Worm (Caenorhabditis elegans): ENCODE results near the gene ptp-3.

Gene ptp-3

DNA sequence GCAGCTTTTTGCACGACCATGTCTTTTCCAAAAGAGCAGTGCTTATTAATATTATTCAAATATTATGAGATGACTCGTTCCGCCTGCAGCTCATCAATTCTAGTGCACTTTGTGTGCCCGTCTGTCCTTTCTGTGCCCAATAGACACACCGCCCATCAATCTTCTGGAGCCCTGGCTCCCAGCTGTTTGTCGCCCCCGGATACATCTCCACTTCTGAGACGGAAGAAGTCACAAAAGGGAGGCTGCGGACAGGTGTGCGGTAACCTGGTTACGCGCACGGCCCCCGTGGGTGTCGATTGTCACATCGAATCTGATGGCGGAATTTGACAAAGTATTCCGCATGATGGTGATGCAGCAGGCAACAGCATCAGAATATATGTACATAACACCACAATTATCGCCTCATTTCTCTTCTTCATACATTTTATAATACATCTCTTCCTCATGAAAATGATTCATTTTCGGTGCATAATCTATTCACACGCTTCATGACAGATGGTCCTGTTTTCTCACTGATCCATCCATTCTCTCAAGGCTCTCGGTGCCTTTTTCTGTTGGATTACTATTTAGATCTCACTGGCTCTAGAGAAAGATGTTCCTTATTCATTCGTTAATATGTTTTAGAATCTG lies 11.2 kb downstream of the ptp-3 start:
- TF ChIP-seq ets-4 (tag; optimal IDR thresholded peaks at IDR 0.05), result no peak
- peak; percentile 25 for TF ChIP-seq unc-55 (GFP tag; optimal IDR thresholded peaks at IDR 0.05)

ce11 chrII:10988575-10988974 lies 13.2 kb downstream of the ptp-3 start:
- TF ChIP-seq zip-5 (tag; optimal IDR thresholded peaks at IDR 0.05) (no peak), elt-2 (tag; optimal IDR thresholded peaks at IDR 0.05) (no peak), unc-55 (GFP tag; optimal IDR thresholded peaks at IDR 0.05) (peak; percentile 91), ceh-19 (GFP tag; optimal IDR thresholded peaks at IDR 0.05) (no peak), ceh-18 (tag; optimal IDR thresholded peaks at IDR 0.05) (no peak)

- TF ChIP-seq ceh-24 (tag; optimal IDR thresholded peaks at IDR 0.05) (no peak), tbx-2 (tag; optimal IDR thresholded peaks at IDR 0.05) (peak; percentile 1)
These were observed 13.8 kb downstream of the ptp-3 start for ce11 chrII:10989180-10989579.

DNA sequence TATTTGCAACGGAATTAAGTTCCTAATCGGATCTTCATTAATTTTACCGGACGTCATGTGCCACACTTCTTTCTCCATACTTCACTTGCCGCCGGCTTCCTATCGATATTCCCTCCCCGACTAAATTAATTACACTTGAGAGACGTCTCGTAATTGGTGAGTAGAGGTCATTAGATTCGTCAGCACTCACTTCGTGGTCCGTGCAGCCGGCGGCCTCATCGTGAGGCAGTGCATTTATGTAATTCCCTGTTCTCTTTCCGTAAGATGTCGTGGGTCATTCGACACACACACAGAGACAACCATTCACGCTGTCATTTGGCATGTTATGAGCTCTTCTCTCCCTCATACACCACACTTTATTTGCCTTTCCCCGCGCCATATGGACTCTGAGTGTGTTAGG lies 15.3 kb downstream of the ptp-3 start:
- TF ChIP-seq tbx-2 (tag; optimal IDR thresholded peaks at IDR 0.05) (peak; percentile 52), ceh-14 (tag; optimal IDR thresholded peaks at IDR 0.05) (peak; percentile 66), unc-55 (GFP tag; optimal IDR thresholded peaks at IDR 0.05) (no peak), hlh-6 (tag; optimal IDR thresholded peaks at IDR 0.05) (no peak), ceh-30 (tag; optimal IDR thresholded peaks at IDR 0.05) (no peak), ceh-22 (tag; optimal IDR thresholded peaks at IDR 0.05) (no peak), ttx-3 (tag; optimal IDR thresholded peaks at IDR 0.05) (peak; percentile 39), ceh-45 (GFP tag; IDR thresholded peaks at IDR 0.05) (no peak), pax-1 (tag; optimal IDR thresholded peaks at IDR 0.05) (no peak), F13H6.1 (tag; optimal IDR thresholded peaks at IDR 0.05) (no peak), unc-42 (tag; optimal IDR thresholded peaks at IDR 0.05) (peak; percentile 99), ceh-48 (tag; optimal IDR thresholded peaks at IDR 0.05) (peak; percentile 2), ceh-31 (tag; optimal IDR thresholded peaks at IDR 0.05) (peak; percentile 74), hlh-30 (tag; optimal IDR thresholded peaks at IDR 0.05; ENCODE audit: insufficient read depth) (no peak)

DNA sequence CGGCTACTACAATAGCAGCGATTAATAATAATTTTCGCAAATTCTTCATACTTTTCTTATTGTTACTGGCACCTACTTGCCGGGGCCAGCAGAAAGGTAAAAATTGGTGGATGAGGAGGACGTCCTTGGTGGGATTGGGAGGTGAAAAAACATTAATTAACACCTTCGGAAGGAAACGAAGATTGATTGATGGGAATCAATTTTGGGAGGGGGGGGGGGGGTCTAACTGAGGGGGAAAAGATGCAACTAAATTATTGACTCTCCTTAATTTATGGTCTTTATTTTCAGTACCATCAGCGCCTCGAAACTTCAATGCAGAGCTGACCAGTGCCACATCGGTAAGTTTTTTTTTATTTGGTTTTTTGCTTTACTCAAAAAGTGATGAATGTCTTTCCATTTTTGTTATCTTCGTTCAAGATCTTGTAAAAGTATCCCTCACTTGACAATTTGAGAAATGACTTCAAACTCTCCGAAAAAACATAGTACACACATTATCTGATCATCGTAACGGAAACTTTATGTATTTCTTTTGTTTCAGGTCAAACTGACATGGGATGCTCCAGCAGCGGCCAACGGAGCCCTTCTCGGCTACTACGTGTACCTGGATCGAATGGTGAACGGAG lies 18.4 kb downstream of the ptp-3 start:
- no peak for TF ChIP-seq ceh-2 (tag; optimal IDR thresholded peaks at IDR 0.05)
- no peak for TF ChIP-seq unc-86 (tag; optimal IDR thresholded peaks at IDR 0.05)
- TF ChIP-seq ama-1 (optimal IDR thresholded peaks at IDR 0.05), result no peak
- TF ChIP-seq lin-11 (tag; optimal IDR thresholded peaks at IDR 0.05), result no peak
- no peak for TF ChIP-seq elt-4 (tag; optimal IDR thresholded peaks at IDR 0.05)
- no peak for TF ChIP-seq dve-1 (tag; optimal IDR thresholded peaks at IDR 0.05)
- no peak for TF ChIP-seq odd-2 (tag; optimal IDR thresholded peaks at IDR 0.05)
- no peak for TF ChIP-seq ceh-19 (GFP tag; optimal IDR thresholded peaks at IDR 0.05)
- TF ChIP-seq pha-2 (tag; optimal IDR thresholded peaks at IDR 0.05), result no peak
- TF ChIP-seq ceh-14 (tag; optimal IDR thresholded peaks at IDR 0.05), result no peak
- TF ChIP-seq tbx-2 (tag; optimal IDR thresholded peaks at IDR 0.05), result no peak
- no peak for TF ChIP-seq C38D4.7 (GFP tag; optimal IDR thresholded peaks at IDR 0.05)
- TF ChIP-seq nhr-11 (tag; optimal IDR thresholded peaks at IDR 0.05), result no peak
- no peak for TF ChIP-seq ceh-18 (tag; optimal IDR thresholded peaks at IDR 0.05)
- no peak for TF ChIP-seq hlh-6 (tag; optimal IDR thresholded peaks at IDR 0.05)
- no peak for TF ChIP-seq ceh-45 (GFP tag; IDR thresholded peaks at IDR 0.05)
- no peak for TF ChIP-seq dmd-4 (tag; optimal IDR thresholded peaks at IDR 0.05; ENCODE audit: borderline replicate concordance)
- no peak for TF ChIP-seq K02D7.2 (tag; optimal IDR thresholded peaks at IDR 0.05)

- TF ChIP-seq npax-4 (tag; optimal IDR thresholded peaks at IDR 0.05) (no peak), unc-3 (GFP tag; conservative IDR thresholded peaks at IDR 0.05) (no peak), unc-3 (tag; optimal IDR thresholded peaks at IDR 0.05) (no peak), tbx-2 (tag; optimal IDR thresholded peaks at IDR 0.05) (no peak), ceh-48 (tag; optimal IDR thresholded peaks at IDR 0.05) (no peak)
These were observed 20.3 kb downstream of the ptp-3 start for ce11 chrII:10995600-10995999.

Data from whole organism, late embryonic.